Worm (Caenorhabditis elegans): ENCODE results near the gene C49G7.12.

Gene C49G7.12

ce11 chrV:4082952-4083351 lies 44.7 kb downstream of the C49G7.12 start, which contains the start of gene F38H12.5:
TSS of gene F38H12.5 (minus strand) at chrV:4083052.
- no peak for TF ChIP-seq dao-5 (tag; optimal IDR thresholded peaks at IDR 0.05)
- no peak for TF ChIP-seq him-1 (tag; optimal IDR thresholded peaks at IDR 0.05)
- TF ChIP-seq W03F9.2 (tag; optimal IDR thresholded peaks at IDR 0.05), result no peak

All from whole organism, L4/young adult.